Worm (Caenorhabditis elegans) whole organism, L2 larva: Measurements from ENCODE around the gene dap-3.

Source experiments
- R02D3.7 ChIP-seq: fragments of 150-350 bp; optimal IDR thresholded peaks from 2 replicates; lab custom pipeline; 2014; ENCODE audit warnings: missing biosample characterization, missing genetic modification characterization
- Y55F3AM.14 ChIP-seq: fragments of 200-800 bp; sonication (Bioruptor generic); optimal IDR thresholded peaks from 2 replicates; lab custom pipeline; 2018; ENCODE audit warnings: mild to moderate bottlenecking, missing genetic modification characterization, missing compliant biosample characterization
- egl-27 ChIP-seq: sonication (generic microtip); optimal IDR thresholded peaks from 3 replicates; lab custom pipeline; 2017; ENCODE audit warnings: missing biosample characterization, missing genetic modification reagents, missing genetic modification characterization
- elt-1 ChIP-seq: fragments of 150-350 bp; optimal IDR thresholded peaks from 2 replicates; lab custom pipeline; 2014; ENCODE audit warnings: missing biosample characterization, missing genetic modification characterization
- elt-3 ChIP-seq: sonication (generic microtip); optimal IDR thresholded peaks from 2 replicates; lab custom pipeline; 2017; ENCODE audit warnings: missing biosample characterization, missing genetic modification characterization
- lin-13 ChIP-seq: fragments of 150-350 bp; optimal IDR thresholded peaks from 2 replicates; lab custom pipeline; 2014; ENCODE audit warnings: missing biosample characterization, missing genetic modification reagents, missing genetic modification characterization
- mab-5 ChIP-seq: fragments of 150-350 bp; optimal IDR thresholded peaks from 2 replicates; lab custom pipeline; 2014; ENCODE audit warnings: missing biosample characterization, missing genetic modification characterization
- nhr-12 ChIP-seq: fragments of 150-350 bp; optimal IDR thresholded peaks from 2 replicates; lab custom pipeline; 2014; ENCODE audit warnings: missing biosample characterization, missing genetic modification characterization
- nhr-23 ChIP-seq: fragments of 150-350 bp; optimal IDR thresholded peaks from 2 replicates; lab custom pipeline; 2014; ENCODE audit warnings: missing biosample characterization, missing genetic modification reagents, missing genetic modification characterization
- nhr-237 ChIP-seq: fragments of 150-350 bp; optimal IDR thresholded peaks from 2 replicates; lab custom pipeline; 2014; ENCODE audit warnings: missing biosample characterization, missing genetic modification characterization
- nhr-6 ChIP-seq: fragments of 150-350 bp; optimal IDR thresholded peaks from 2 replicates; lab custom pipeline; 2014; ENCODE audit warnings: missing biosample characterization, missing genetic modification characterization
- snpc-4 ChIP-seq: fragments of 150-350 bp; optimal IDR thresholded peaks from 2 replicates; lab custom pipeline; 2014; ENCODE audit warnings: missing biosample characterization, missing genetic modification characterization
- ztf-11 ChIP-seq: sonication (generic microtip); optimal IDR thresholded peaks from 2 replicates; lab custom pipeline; 2017; ENCODE audit warnings: missing biosample characterization, missing genetic modification characterization

DNA sequence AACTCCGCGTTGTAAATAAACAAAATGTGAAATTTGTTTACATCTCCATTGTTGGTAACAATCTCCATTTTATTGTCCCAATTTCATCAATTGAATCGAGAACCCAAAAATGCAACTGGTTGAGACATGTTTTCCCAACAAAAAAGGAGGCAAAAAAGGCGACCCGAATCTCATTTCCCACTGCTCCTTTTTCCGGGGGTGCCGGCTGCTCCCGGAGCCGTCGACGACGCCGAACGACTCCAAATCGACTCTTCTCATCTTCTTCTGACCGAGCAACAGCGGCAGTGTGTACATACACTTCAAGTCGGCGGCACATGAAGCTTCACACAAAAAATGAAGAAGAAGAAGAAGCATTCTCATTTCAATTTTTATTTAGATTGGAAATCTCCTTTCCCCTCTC lies 14.5 kb upstream of the dap-3 start:
- TF ChIP-seq R02D3.7 (tag; lab: Kevin White, UChicago): no peak
- TF ChIP-seq Y55F3AM.14 (GFP tag; lab: Kevin White, UChicago): no peak
- TF ChIP-seq nhr-23: no peak
- no peak for TF ChIP-seq elt-1 (tag; lab: Kevin White, UChicago)
- no peak for TF ChIP-seq elt-3 (tag; lab: Kevin White, UChicago)
- TF ChIP-seq nhr-237: no peak
- no peak for TF ChIP-seq snpc-4 (tag; lab: Kevin White, UChicago)
- no peak for TF ChIP-seq lin-13
- TF ChIP-seq nhr-6: no peak
- TF ChIP-seq mab-5 (tag; lab: Kevin White, UChicago): no peak
- no peak for TF ChIP-seq egl-27 (tag; lab: Kevin White, UChicago)
- TF ChIP-seq ztf-11: no peak
- no peak for TF ChIP-seq nhr-12 (tag; lab: Kevin White, UChicago)
